Fruit fly (Drosophila melanogaster) whole organism, embryonic: ENCODE data around the gene kra.

Source experiments
- Adf1 ChIP-seq: fragments of 200-800 bp; sonication (Bioruptor generic); IDR thresholded peaks from 2 replicates; pipeline ENCODE4 v1.3.6; 2022; ENCODE audit warnings: missing biosample characterization, missing genetic modification characterization
- CG10147 ChIP-seq: fragments of 200-800 bp; sonication (Bioruptor generic); optimal IDR thresholded peaks from 2 replicates; lab custom pipeline; 2019; ENCODE audit warnings: missing biosample characterization, mild to moderate bottlenecking, missing genetic modification characterization, moderate library complexity
- CG10209 ChIP-seq: fragments of 200-800 bp; sonication (Bioruptor generic); optimal IDR thresholded peaks from 3 replicates; lab custom pipeline; 2017; ENCODE audit warnings: missing biosample characterization, mild to moderate bottlenecking, missing genetic modification characterization, missing genetic modification reagents
- CG11085 ChIP-seq: fragments of 200-800 bp; sonication (Bioruptor generic); IDR thresholded peaks from 2 replicates; pipeline ENCODE4 v1.3.6; 2022; ENCODE audit warnings: missing biosample characterization, missing genetic modification characterization
- CG14710 ChIP-seq: fragments of 200-800 bp; sonication (Bioruptor generic); optimal IDR thresholded peaks from 3 replicates; lab custom pipeline; 2019; ENCODE audit warnings: missing biosample characterization, mild to moderate bottlenecking, missing genetic modification characterization, moderate library complexity
- CG16779 ChIP-seq: fragments of 200-800 bp; sonication (Bioruptor generic); IDR thresholded peaks from 2 replicates; pipeline ENCODE4 v1.3.6; 2022; ENCODE audit warnings: missing biosample characterization, missing genetic modification characterization
- CG16815 ChIP-seq: fragments of 200-800 bp; sonication (Bioruptor generic); optimal IDR thresholded peaks from 3 replicates; lab custom pipeline; 2017; ENCODE audit warnings: missing biosample characterization, mild to moderate bottlenecking, missing genetic modification characterization
- CG31224 ChIP-seq: fragments of 200-800 bp; sonication (Bioruptor generic); IDR thresholded peaks from 2 replicates; pipeline ENCODE4 v1.3.6; 2022; ENCODE audit warnings: missing biosample characterization, missing genetic modification characterization
- CG31388 ChIP-seq: fragments of 200-800 bp; sonication (Bioruptor generic); optimal IDR thresholded peaks from 2 replicates; lab custom pipeline; 2016; ENCODE audit warnings: missing biosample characterization, missing genetic modification characterization
- CG31441 ChIP-seq: fragments of 200-800 bp; sonication (Bioruptor generic); IDR thresholded peaks from 2 replicates; pipeline ENCODE4 v1.3.6; 2022; ENCODE audit warnings: missing biosample characterization, missing genetic modification characterization
- CG3281 ChIP-seq: fragments of 200-800 bp; sonication (Bioruptor generic); optimal IDR thresholded peaks from 3 replicates; lab custom pipeline; 2017; ENCODE audit warnings: missing biosample characterization, mild to moderate bottlenecking, missing genetic modification characterization
- CG6791 ChIP-seq: fragments of 200-800 bp; sonication (Bioruptor generic); IDR thresholded peaks from 3 replicates; pipeline ENCODE4 v1.3.6; 2022; ENCODE audit warnings: missing biosample characterization, missing genetic modification characterization; ENCODE audit not compliant: partially characterized antibody
- CG7839 ChIP-seq: fragments of 200-800 bp; sonication (Bioruptor generic); optimal IDR thresholded peaks from 3 replicates; lab custom pipeline; 2018; ENCODE audit warnings: missing biosample characterization, mild to moderate bottlenecking, missing genetic modification characterization, moderate library complexity
- CG8290 ChIP-seq, 3 experiments: fragments of 200-800 bp; sonication (Bioruptor generic); optimal IDR thresholded peaks; 2 replicates each; lab custom pipeline; 2016 to 2019; ENCODE audit warnings: missing biosample characterization in 3 of 3, missing genetic modification characterization in 3 of 3, mild to moderate bottlenecking in 2 of 3, moderate library complexity in 1 of 3
- CG8765 ChIP-seq: fragments of 200-800 bp; sonication (Bioruptor generic); IDR thresholded peaks from 2 replicates; pipeline ENCODE4 v1.3.6; 2022; ENCODE audit warnings: missing biosample characterization, missing genetic modification characterization
- CG9727 ChIP-seq: fragments of 200-800 bp; sonication (Bioruptor generic); optimal IDR thresholded peaks from 3 replicates; lab custom pipeline; 2017; ENCODE audit warnings: missing biosample characterization, mild to moderate bottlenecking, missing genetic modification characterization
- CG9817 ChIP-seq: fragments of 200-800 bp; sonication (Bioruptor generic); optimal IDR thresholded peaks from 2 replicates; lab custom pipeline; 2018; ENCODE audit warnings: missing biosample characterization, mild to moderate bottlenecking, missing genetic modification characterization, moderate library complexity
- CTCF ChIP-seq: fragments of 200-800 bp; sonication (Bioruptor generic); optimal IDR thresholded peaks from 2 replicates; lab custom pipeline; 2017; ENCODE audit warnings: missing biosample characterization, mild to moderate bottlenecking, missing genetic modification characterization, moderate library complexity
- CkIIα-i1 ChIP-seq: fragments of 200-800 bp; sonication (Bioruptor generic); IDR thresholded peaks from 2 replicates; pipeline ENCODE4 v1.3.6; 2022; ENCODE audit warnings: missing biosample characterization, missing genetic modification characterization
- D19A ChIP-seq: fragments of 200-800 bp; optimal IDR thresholded peaks from 3 replicates; lab custom pipeline; 2019; ENCODE audit warnings: missing biosample characterization, mild to moderate bottlenecking, missing genetic modification characterization, moderate library complexity
- D19B ChIP-seq: fragments of 200-800 bp; sonication (Bioruptor generic); optimal IDR thresholded peaks from 2 replicates; lab custom pipeline; 2017; ENCODE audit warnings: missing biosample characterization, mild to moderate bottlenecking, missing genetic modification characterization
- Fer3 ChIP-seq: fragments of 200-800 bp; sonication (Bioruptor generic); optimal IDR thresholded peaks from 2 replicates; lab custom pipeline; 2018; ENCODE audit warnings: missing biosample characterization, mild to moderate bottlenecking, missing genetic modification characterization, moderate library complexity
- Hr3 ChIP-seq: fragments of 200-800 bp; sonication (Bioruptor generic); optimal IDR thresholded peaks from 3 replicates; lab custom pipeline; 2016; ENCODE audit warnings: missing biosample characterization, missing genetic modification characterization
- Hr78 ChIP-seq, 2 experiments: fragments of 200-800 bp in 1 of 2; fragments of >200 bp in 1 of 2; sonication (Bioruptor generic) in 1 of 2; optimal IDR thresholded peaks; 2 replicates each; lab custom pipeline; 2017 to 2019; ENCODE audit warnings: missing biosample characterization in 2 of 2, missing genetic modification characterization in 2 of 2, mild to moderate bottlenecking in 1 of 2, moderate library complexity in 1 of 2
- NC2β ChIP-seq: fragments of 200-800 bp; sonication (Bioruptor generic); optimal IDR thresholded peaks from 2 replicates; lab custom pipeline; 2016; ENCODE audit warnings: missing biosample characterization, missing genetic modification characterization
- Neu2 ChIP-seq: fragments of 200-800 bp; sonication (Bioruptor generic); optimal IDR thresholded peaks from 3 replicates; lab custom pipeline; 2016; ENCODE audit warnings: missing biosample characterization, missing genetic modification characterization, borderline replicate concordance
- NfI ChIP-seq: fragments of 200-800 bp; sonication (Bioruptor generic); optimal IDR thresholded peaks from 3 replicates; lab custom pipeline; 2018; ENCODE audit warnings: missing biosample characterization, mild to moderate bottlenecking, missing genetic modification characterization, moderate library complexity
- PHDP ChIP-seq: fragments of 200-800 bp; sonication (Bioruptor generic); optimal IDR thresholded peaks from 3 replicates; lab custom pipeline; 2018; ENCODE audit warnings: missing biosample characterization, mild to moderate bottlenecking, missing genetic modification characterization, moderate library complexity
- Side ChIP-seq: fragments of 200-800 bp; sonication (Bioruptor generic); optimal IDR thresholded peaks from 2 replicates; lab custom pipeline; 2016; ENCODE audit warnings: missing biosample characterization, missing genetic modification characterization
- Sox100B ChIP-seq: fragments of 200-800 bp; sonication (Bioruptor generic); optimal IDR thresholded peaks from 3 replicates; lab custom pipeline; 2018; ENCODE audit warnings: missing biosample characterization, mild to moderate bottlenecking, missing genetic modification characterization
- Trl ChIP-seq, 3 experiments: fragments of >200 bp in 2 of 3; fragments of 200-800 bp in 1 of 3; sonication (Bioruptor generic) in 1 of 3; optimal IDR thresholded peaks; 2 replicates in 1 of 3; 3 replicates in 2 of 3; lab custom pipeline; 2016 to 2017; ENCODE audit warnings: missing biosample characterization in 1 of 3, missing genetic modification characterization in 1 of 3
- Vsx1 ChIP-seq: fragments of 200-800 bp; sonication (Bioruptor generic); optimal IDR thresholded peaks from 2 replicates; lab custom pipeline; 2017; ENCODE audit warnings: missing biosample characterization, mild to moderate bottlenecking, missing genetic modification characterization, missing genetic modification reagents
- chm ChIP-seq: fragments of 200-800 bp; sonication (Bioruptor generic); IDR thresholded peaks from 2 replicates; pipeline ENCODE4 v1.3.6; 2022; ENCODE audit warnings: missing biosample characterization, missing genetic modification characterization
- dpn ChIP-seq, 2 experiments: fragments of 200-800 bp; sonication (Bioruptor generic); optimal IDR thresholded peaks; 3 replicates each; lab custom pipeline; 2016; ENCODE audit warnings: missing biosample characterization in 2 of 2, missing genetic modification characterization in 2 of 2
- dysf ChIP-seq: fragments of 200-800 bp; sonication (Bioruptor generic); IDR thresholded peaks from 3 replicates; pipeline ENCODE4 v1.3.6; 2022; ENCODE audit warnings: missing biosample characterization, missing genetic modification characterization
- eve ChIP-seq, 2 experiments: fragments of >200 bp; optimal IDR thresholded peaks; 2 replicates each; lab custom pipeline; 2017; ENCODE audit warnings: missing biosample characterization in 2 of 2, missing genetic modification characterization in 2 of 2
- eyg ChIP-seq: fragments of 200-800 bp; sonication (Bioruptor generic); optimal IDR thresholded peaks from 3 replicates; lab custom pipeline; 2016; ENCODE audit warnings: missing biosample characterization, missing genetic modification characterization
- gt ChIP-seq: fragments of 200-800 bp; sonication (Bioruptor generic); IDR thresholded peaks from 2 replicates; pipeline ENCODE4 v1.3.6; 2022; ENCODE audit warnings: missing biosample characterization, missing genetic modification characterization
- hkb ChIP-seq, 2 experiments: fragments of 200-800 bp in 1 of 2; fragments of >200 bp in 1 of 2; sonication (Bioruptor generic) in 1 of 2; IDR thresholded peaks in 1 of 2; optimal IDR thresholded peaks in 1 of 2; 2 replicates each; pipeline versions ENCODE4 v1.3.6 to Lab custom; 2017 to 2022; ENCODE audit warnings: missing biosample characterization in 1 of 2, missing genetic modification characterization in 1 of 2
- jing ChIP-seq: fragments of 200-800 bp; sonication (Bioruptor generic); optimal IDR thresholded peaks from 2 replicates; lab custom pipeline; 2018; ENCODE audit warnings: missing biosample characterization, mild to moderate bottlenecking, missing genetic modification characterization
- kay ChIP-seq: fragments of 200-800 bp; sonication (Bioruptor generic); optimal IDR thresholded peaks from 2 replicates; lab custom pipeline; 2016; ENCODE audit warnings: missing biosample characterization, missing genetic modification characterization
- odd ChIP-seq: fragments of 200-800 bp; sonication (Bioruptor generic); optimal IDR thresholded peaks from 2 replicates; lab custom pipeline; 2017; ENCODE audit warnings: missing biosample characterization, mild to moderate bottlenecking, missing genetic modification characterization
- onecut ChIP-seq: fragments of 200-800 bp; sonication (Bioruptor generic); IDR thresholded peaks from 2 replicates; pipeline ENCODE4 v1.3.6; 2022; ENCODE audit warnings: missing biosample characterization, missing genetic modification characterization
- ro ChIP-seq: fragments of 200-800 bp; sonication (Bioruptor generic); IDR thresholded peaks from 2 replicates; pipeline ENCODE4 v1.3.6; 2022; ENCODE audit warnings: missing biosample characterization, missing genetic modification characterization
- scrt ChIP-seq: fragments of 200-800 bp; sonication (Bioruptor generic); optimal IDR thresholded peaks from 2 replicates; lab custom pipeline; 2018; ENCODE audit warnings: missing biosample characterization, mild to moderate bottlenecking, missing genetic modification characterization, moderate library complexity
- tna ChIP-seq: fragments of 200-800 bp; sonication (Bioruptor generic); IDR thresholded peaks from 2 replicates; pipeline ENCODE4 v1.3.6; 2022; ENCODE audit warnings: missing biosample characterization, missing genetic modification characterization; ENCODE audit not compliant: partially characterized antibody
- tup ChIP-seq: fragments of 200-800 bp; sonication (Bioruptor generic); optimal IDR thresholded peaks from 2 replicates; lab custom pipeline; 2016; ENCODE audit warnings: missing biosample characterization, mild to moderate bottlenecking, missing genetic modification characterization, moderate library complexity
- twi ChIP-seq: fragments of 200-800 bp; optimal IDR thresholded peaks from 2 replicates; lab custom pipeline; 2019; ENCODE audit warnings: missing biosample characterization, mild to moderate bottlenecking, missing genetic modification characterization, moderate library complexity
- wdn ChIP-seq: fragments of 200-800 bp; sonication (Bioruptor generic); IDR thresholded peaks from 2 replicates; pipeline ENCODE4 v1.3.6; 2022; ENCODE audit warnings: missing biosample characterization, missing genetic modification characterization
- wek ChIP-seq: fragments of 200-800 bp; sonication (Bioruptor generic); optimal IDR thresholded peaks from 3 replicates; lab custom pipeline; 2018; ENCODE audit warnings: missing biosample characterization, mild to moderate bottlenecking, missing genetic modification characterization, moderate library complexity

kra gene

DNA sequence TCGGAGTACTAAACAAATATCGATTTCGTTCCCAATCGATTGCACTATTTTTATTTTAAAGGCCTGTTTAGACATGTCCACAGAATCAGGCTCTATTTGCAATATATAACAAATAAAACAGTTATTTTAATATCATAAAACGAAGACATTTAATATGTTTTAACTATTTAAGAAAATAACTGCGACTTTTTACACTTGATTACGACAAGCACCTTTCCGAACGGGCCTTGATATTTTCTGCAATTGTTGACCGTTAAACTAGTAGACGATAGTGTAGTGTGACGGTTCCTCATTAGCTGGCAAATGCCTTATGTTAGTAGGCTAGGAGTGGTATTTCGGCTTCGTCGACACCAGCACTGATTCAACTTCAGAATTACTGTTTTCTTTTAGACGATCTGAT is 32.3 kb downstream of the kra start, which contains the start of the genes CG2931 and Rheb (continued):
- TF ChIP-seq wek (no peak), Neu2 (GFP tag; lab: Kevin White, UChicago) (no peak), D19A (peak; percentile 48), tna (peak; percentile 64), Hr78 (GFP tag; optimal IDR thresholded peaks at IDR 0.05; lab: Kevin White, UChicago) (no peak), CG8290 (GFP tag; optimal IDR thresholded peaks at IDR 0.05; lab: Kevin White, UChicago) (peak; percentile 64), CG8290 (tag; optimal IDR thresholded peaks at IDR 0.05; lab: Kevin White, UChicago) (no peak), onecut (GFP tag; lab: Robert Waterston, UW) (peak; percentile 84), Side (GFP tag; lab: Kevin White, UChicago) (no peak), Fer3 (peak; percentile 63), CG11085 (GFP tag; lab: Robert Waterston, UW) (peak; percentile 63; the same call in 1 of the 2 replicates), wdn (GFP tag; lab: Robert Waterston, UW) (no peak), CG3281 (GFP tag; lab: Kevin White, UChicago) (peak; percentile 62), CG8765 (GFP tag; lab: Robert Waterston, UW) (no peak), CG10209 (GFP tag; lab: Kevin White, UChicago) (peak; percentile 51), CG16815 (peak; percentile 35), eyg (GFP tag; lab: Kevin White, UChicago) (no peak), jing (GFP tag; lab: Kevin White, UChicago) (no peak), CG31441 (GFP tag; lab: Robert Waterston, UW) (peak; percentile 61), Sox100B (GFP tag; lab: Kevin White, UChicago) (peak; percentile 26), hkb (optimal IDR thresholded peaks at IDR 0.05; lab: Kevin White, UChicago) (no peak), hkb (GFP tag; IDR thresholded peaks at IDR 0.05; lab: Robert Waterston, UW) (peak; percentile 68), chm (GFP tag; lab: Robert Waterston, UW) (0 out of 2 replicates have a peak, but pooled peaks have one; percentile 12), NC2β (GFP tag; lab: Kevin White, UChicago) (peak; percentile 38), Trl (optimal IDR thresholded peaks at IDR 0.05; lab: Kevin White, UChicago) (no peak), Trl (GFP tag; optimal IDR thresholded peaks at IDR 0.05; lab: Kevin White, UChicago) (no peak), tup (GFP tag; lab: Kevin White, UChicago) (peak; percentile 48), CG31224 (GFP tag; lab: Robert Waterston, UW) (no peak), CG9817 (tag; lab: Kevin White, UChicago) (peak; percentile 76), NfI (GFP tag; lab: Kevin White, UChicago) (peak; percentile 69), scrt (no peak), dpn (GFP tag; optimal IDR thresholded peaks at IDR 0.05; lab: Kevin White, UChicago) (peak; percentile 50 to 69), CkIIα-i1 (no peak), gt (GFP tag; lab: Robert Waterston, UW) (no peak), eve (GFP tag; optimal IDR thresholded peaks at IDR 0.05; lab: Kevin White, UChicago) (no peak), PHDP (tag; lab: Kevin White, UChicago) (peak; percentile 75), CG9727 (GFP tag; lab: Kevin White, UChicago) (peak; percentile 67), twi (peak; percentile 34), odd (no peak), D19B (GFP tag; lab: Kevin White, UChicago) (no peak), kay (GFP tag; lab: Kevin White, UChicago) (peak; percentile 51), dysf (GFP tag; lab: Robert Waterston, UW) (peak; percentile 72), Adf1 (GFP tag; lab: Robert Waterston, UW) (peak; percentile 54), CG10147 (GFP tag; lab: Kevin White, UChicago) (peak; percentile 23), CTCF (GFP tag; lab: Kevin White, UChicago) (peak; percentile 27), Vsx1 (no peak), CG14710 (tag; lab: Kevin White, UChicago) (peak; percentile 87), CG16779 (GFP tag; lab: Robert Waterston, UW) (no peak), Hr3 (GFP tag; lab: Kevin White, UChicago) (peak; percentile 63), CG6791 (GFP tag; lab: Robert Waterston, UW) (peak; percentile 60), CG7839 (peak; percentile 58), ro (GFP tag; lab: Robert Waterston, UW) (no peak), CG31388 (GFP tag; lab: Kevin White, UChicago) (no peak)
